Fruit fly (Drosophila melanogaster) Kc167 (cell line): ENCODE measurements around the gene CG9312.

ENCODE experiments used
- Myc ChIP-seq: fragments of >200 bp; optimal IDR thresholded peaks from 2 replicates; lab custom pipeline; 2017; ENCODE audit warnings: missing external identifiers
- Sin3A ChIP-seq: fragments of >200 bp; optimal IDR thresholded peaks from 2 replicates; lab custom pipeline; 2018; ENCODE audit warnings: missing external identifiers
- h ChIP-seq: fragments of >200 bp; optimal IDR thresholded peaks from 3 replicates; lab custom pipeline; 2018; ENCODE audit warnings: missing external identifiers
- insv ChIP-seq: fragments of >200 bp; optimal IDR thresholded peaks from 3 replicates; lab custom pipeline; 2018; ENCODE audit warnings: missing external identifiers
- psq ChIP-seq: fragments of >200 bp; optimal IDR thresholded peaks from 2 replicates; lab custom pipeline; 2017; ENCODE audit warnings: missing external identifiers
- ttk ChIP-seq: sonication (Bioruptor generic); optimal IDR thresholded peaks from 2 replicates; lab custom pipeline; 2017; ENCODE audit warnings: missing external identifiers

CG9312 gene

dm6 chr3R:13735304-13735898, 30.2 kb upstream of the CG9312 start:
- TF ChIP-seq h (lab: Kevin White, UChicago) (no peak), Myc (lab: Kevin White, UChicago) (no peak), insv (no peak), Sin3A (lab: Kevin White, UChicago) (no peak), psq (lab: Kevin White, UChicago) (no peak), ttk (no peak)

- TF ChIP-seq Sin3A (lab: Kevin White, UChicago), result no peak
Observed at dm6 chr3R:13746066-13746673, 19.4 kb upstream of the CG9312 start.

dm6 chr3R:13761563-13761962, 4.0 kb upstream of the CG9312 start:
- no peak for TF ChIP-seq Myc (lab: Kevin White, UChicago)
- TF ChIP-seq h (lab: Kevin White, UChicago), result no peak
- TF ChIP-seq ttk, result no peak
- no peak for TF ChIP-seq Sin3A (lab: Kevin White, UChicago)
- TF ChIP-seq psq (lab: Kevin White, UChicago), result no peak
- TF ChIP-seq insv, result no peak

dm6 chr3R:13765001-13765400, 555 bp upstream of the CG9312 start:
- no peak for TF ChIP-seq Myc (lab: Kevin White, UChicago)

dm6 chr3R:13767239-13767638, 1.7 kb downstream of the CG9312 start, which contains the start of gene Cht5:
Gene Cht5 (plus strand): TSS chr3R:13767549.
- no peak for TF ChIP-seq Sin3A (lab: Kevin White, UChicago)
- TF ChIP-seq insv, result no peak
- no peak for TF ChIP-seq Myc (lab: Kevin White, UChicago)
- no peak for TF ChIP-seq psq (lab: Kevin White, UChicago)
- no peak for TF ChIP-seq h (lab: Kevin White, UChicago)
- TF ChIP-seq ttk, result no peak

dm6 chr3R:13771195-13771594, 5.6 kb downstream of the CG9312 start, which contains the start of gene CG9297:
Gene CG9297 (plus strand): TSS chr3R:13771495.
- TF ChIP-seq psq (lab: Kevin White, UChicago) (no peak), h (lab: Kevin White, UChicago) (no peak), insv (no peak), ttk (no peak), Sin3A (lab: Kevin White, UChicago) (no peak), Myc (lab: Kevin White, UChicago) (no peak)

- TF ChIP-seq insv (no peak), ttk (no peak), Sin3A (lab: Kevin White, UChicago) (no peak), Myc (lab: Kevin White, UChicago) (no peak)
Observed at dm6 chr3R:13773350-13773749, 7.8 kb downstream of the CG9312 start.

dm6 chr3R:13779241-13779683, 13.7 kb downstream of the CG9312 start, which contains the start of the genes CG42375 and CG9288:
Gene CG42375 (plus strand): TSS chr3R:13779624.
Gene CG9288 (plus strand): TSS chr3R:13779624.
- TF ChIP-seq ttk, result no peak
- TF ChIP-seq psq (lab: Kevin White, UChicago), result no peak
- TF ChIP-seq Sin3A (lab: Kevin White, UChicago), result no peak
- TF ChIP-seq Myc (lab: Kevin White, UChicago), result no peak
- TF ChIP-seq h (lab: Kevin White, UChicago), result no peak
- TF ChIP-seq insv, result no peak

dm6 chr3R:13780769-13781168, 15.2 kb downstream of the CG9312 start, which contains the start of gene CG9286:
Gene CG9286 (plus strand): TSS chr3R:13780964.
- no peak for TF ChIP-seq insv
- no peak for TF ChIP-seq Myc (lab: Kevin White, UChicago)
- no peak for TF ChIP-seq h (lab: Kevin White, UChicago)
- TF ChIP-seq psq (lab: Kevin White, UChicago), result no peak
- no peak for TF ChIP-seq ttk

dm6 chr3R:13782035-13782434, 16.5 kb downstream of the CG9312 start, which contains the start of gene Dip-B:
Gene Dip-B (plus strand): TSS chr3R:13782288.
- TF ChIP-seq psq (lab: Kevin White, UChicago) (no peak), ttk (no peak), Sin3A (lab: Kevin White, UChicago) (no peak), insv (no peak), Myc (lab: Kevin White, UChicago) (no peak), h (lab: Kevin White, UChicago) (no peak)

dm6 chr3R:13782578-13782977, 17.0 kb downstream of the CG9312 start:
- no peak for TF ChIP-seq insv
- no peak for TF ChIP-seq Sin3A (lab: Kevin White, UChicago)
- no peak for TF ChIP-seq ttk
- TF ChIP-seq h (lab: Kevin White, UChicago), result no peak
- TF ChIP-seq Myc (lab: Kevin White, UChicago), result no peak
- TF ChIP-seq psq (lab: Kevin White, UChicago), result no peak

- TF ChIP-seq ttk (no peak), Sin3A (lab: Kevin White, UChicago) (no peak), h (lab: Kevin White, UChicago) (no peak), psq (lab: Kevin White, UChicago) (no peak), insv (no peak), Myc (lab: Kevin White, UChicago) (no peak)
Observed at dm6 chr3R:13783397-13783796, 17.8 kb downstream of the CG9312 start.

- TF ChIP-seq Sin3A (lab: Kevin White, UChicago) (no peak), ttk (no peak), psq (lab: Kevin White, UChicago) (no peak), Myc (lab: Kevin White, UChicago) (no peak), h (lab: Kevin White, UChicago) (no peak), insv (no peak)
Observed at dm6 chr3R:13785895-13786294, 20.3 kb downstream of the CG9312 start.
